Fruit fly (Drosophila melanogaster): ENCODE results near the gene Eip78C.

The Eip78C gene

dm6 chr3L:21285639-21286338 is 59.4 kb downstream of the Eip78C start, which contains the start of the genes CG12974 and pzg (continued):
- TF ChIP-seq Oli (tag; optimal IDR thresholded peaks at IDR 0.05) (peak; percentile 42), Asciz (GFP tag; optimal IDR thresholded peaks at IDR 0.05) (no peak), CG31441 (GFP tag; IDR thresholded peaks at IDR 0.05) (peak; percentile 71; the same call in 1 of the 2 replicates), CG32772 (GFP tag; IDR thresholded peaks at IDR 0.05) (peak; percentile 87), NFAT (GFP tag; IDR thresholded peaks at IDR 0.05) (peak; percentile 58), lab (GFP tag; optimal IDR thresholded peaks at IDR 0.05) (peak; percentile 68), Hr78 (GFP tag; optimal IDR thresholded peaks at IDR 0.05) (peak in 1 of 2 experiments; percentile 39), Sry-β (GFP tag; optimal IDR thresholded peaks at IDR 0.05) (peak; percentile 14), inv (GFP tag; IDR thresholded peaks at IDR 0.05; ENCODE audit: partially characterized antibody) (peak; percentile 85), CG9876 (GFP tag; optimal IDR thresholded peaks at IDR 0.05) (peak; percentile 94), dpn (GFP tag; optimal IDR thresholded peaks at IDR 0.05) (peak; percentile 34 to 65), croc (GFP tag; conservative IDR thresholded peaks at IDR 0.05) (peak; percentile 91), grau (tag; optimal IDR thresholded peaks at IDR 0.05) (peak; percentile 78), CG15696 (tag; optimal IDR thresholded peaks at IDR 0.05) (peak; percentile 94), ttk (GFP tag; IDR thresholded peaks at IDR 0.05) (peak; percentile 79), Six4 (GFP tag; optimal IDR thresholded peaks at IDR 0.05) (peak; percentile 16), Deaf1 (tag; optimal IDR thresholded peaks at IDR 0.05) (no peak), wek (GFP tag; optimal IDR thresholded peaks at IDR 0.05) (peak; percentile 19), Hsf (GFP tag; optimal IDR thresholded peaks at IDR 0.05) (peak; percentile 92), dan (GFP tag; IDR thresholded peaks at IDR 0.05) (peak; percentile 66; the same call in 1 of the 2 replicates), CG5180 (GFP tag; optimal IDR thresholded peaks at IDR 0.05) (no peak), Atf6 (GFP tag; IDR thresholded peaks at IDR 0.05) (peak; percentile 82), Camta (GFP tag; optimal IDR thresholded peaks at IDR 0.05) (peak; percentile 32), jigr1 (GFP tag; IDR thresholded peaks at IDR 0.05) (peak; percentile 64; the same call in 1 of the 3 replicates), CG12391 (tag; optimal IDR thresholded peaks at IDR 0.05) (peak; percentile 86), CG30020 (tag; optimal IDR thresholded peaks at IDR 0.05) (peak; percentile 80), CG1529 (GFP tag; optimal IDR thresholded peaks at IDR 0.05) (peak; percentile 46), CG10543 (GFP tag; optimal IDR thresholded peaks at IDR 0.05) (peak; percentile 89), sd (tag; optimal IDR thresholded peaks at IDR 0.05) (peak; percentile 98), CG7556 (GFP tag; optimal IDR thresholded peaks at IDR 0.05) (peak; percentile 61), HLHmδ (GFP tag; optimal IDR thresholded peaks at IDR 0.05) (peak; percentile 69), CG18599 (GFP tag; optimal IDR thresholded peaks at IDR 0.05) (peak; percentile 69), odd (GFP tag; optimal IDR thresholded peaks at IDR 0.05) (no peak), CG12104 (GFP tag; optimal IDR thresholded peaks at IDR 0.05) (peak; percentile 80), CG3065 (GFP tag; optimal IDR thresholded peaks at IDR 0.05) (peak; percentile 35), E2f1 (GFP tag; IDR thresholded peaks at IDR 0.05) (peak; percentile 82), eve (GFP tag; optimal IDR thresholded peaks at IDR 0.05) (no peak), CG6765 (GFP tag; optimal IDR thresholded peaks at IDR 0.05) (peak; percentile 65), CG15601 (tag; optimal IDR thresholded peaks at IDR 0.05) (peak; percentile 87), Nf-YB (GFP tag; optimal IDR thresholded peaks at IDR 0.05) (peak; percentile 66), Ets65A (GFP tag) (peak; percentile 99), CG4360 (GFP tag; IDR thresholded peaks at IDR 0.05) (peak; percentile 18; the same call in 1 of the 2 replicates), CG7928 (GFP tag; optimal IDR thresholded peaks at IDR 0.05) (peak; percentile 69), unpg (GFP tag; optimal IDR thresholded peaks at IDR 0.05) (peak; percentile 74), CG11560 (tag; IDR thresholded peaks at IDR 0.05) (peak; percentile 65; the same call in 2 of the 3 replicates), CG13424 (tag; optimal IDR thresholded peaks at IDR 0.05) (peak; percentile 96), Elba2 (GFP tag; optimal IDR thresholded peaks at IDR 0.05) (no peak), D19A (tag; optimal IDR thresholded peaks at IDR 0.05) (peak; percentile 24)

All from whole organism, embryonic.